Worm (Caenorhabditis elegans): ENCODE results near the gene col-139.

Gene col-139

ce11 chrV:4649649-4650384 is 4.0 kb downstream of the col-139 start:
- no peak for TF ChIP-seq mdl-1 (tag; optimal IDR thresholded peaks at IDR 0.05)
- no peak for TF ChIP-seq daf-8 (GFP tag; IDR thresholded peaks at IDR 0.05)
- TF ChIP-seq egl-43 (GFP tag; IDR thresholded peaks at IDR 0.05) = peak; percentile 40; the same call in 1 of the 2 replicates
- no peak for TF ChIP-seq mxl-2 (GFP tag; conservative IDR thresholded peaks at IDR 0.05)
- TF ChIP-seq aha-1 (tag) = peak; percentile 50
- no peak for TF ChIP-seq nhr-10 (tag; optimal IDR thresholded peaks at IDR 0.05)
- no peak for TF ChIP-seq F49E8.2 (tag; optimal IDR thresholded peaks at IDR 0.05; ENCODE audit: borderline replicate concordance)
- TF ChIP-seq set-16 (GFP tag; IDR thresholded peaks at IDR 0.05) = peak; percentile 56
- no peak for TF ChIP-seq nhr-42 (GFP tag; IDR thresholded peaks at IDR 0.05)
- no peak for TF ChIP-seq lin-29 (GFP tag; IDR thresholded peaks at IDR 0.05)
- TF ChIP-seq D1046.2 (GFP tag; IDR thresholded peaks at IDR 0.05) = no peak

ce11 chrV:4648527-4648926 is 5.2 kb downstream of the col-139 start, which contains the start of gene F41F3.8:
Gene F41F3.8 (plus strand): TSS chrV:4648827.
- peak; percentile 33 for TF ChIP-seq mxl-3 (GFP tag; optimal IDR thresholded peaks at IDR 0.05)
- no peak for TF ChIP-seq mdl-1 (tag; optimal IDR thresholded peaks at IDR 0.05)

- TF ChIP-seq php-3 (GFP tag; IDR thresholded peaks at IDR 0.05) (0 out of 2 replicates have a peak, but pooled peaks have one; percentile 48), daf-16 (GFP tag; optimal IDR thresholded peaks at IDR 0.05) (no peak), daf-16 (tag; optimal IDR thresholded peaks at IDR 0.05) (no peak), mxl-2 (GFP tag; conservative IDR thresholded peaks at IDR 0.05) (no peak), ceh-44 (GFP tag; IDR thresholded peaks at IDR 0.05) (no peak), madf-9 (GFP tag; conservative IDR thresholded peaks at IDR 0.05) (no peak), nhr-6 (tag; optimal IDR thresholded peaks at IDR 0.05) (no peak), Y75B8A.6 (GFP tag; IDR thresholded peaks at IDR 0.05) (no peak), F44E2.7 (GFP tag; IDR thresholded peaks at IDR 0.05) (no peak), ztf-7 (tag; optimal IDR thresholded peaks at IDR 0.05) (no peak), ceh-62 (tag; optimal IDR thresholded peaks at IDR 0.05) (no peak), madf-5 (GFP tag; IDR thresholded peaks at IDR 0.05) (no peak), mdl-1 (tag; optimal IDR thresholded peaks at IDR 0.05) (no peak), hlh-30 (tag; optimal IDR thresholded peaks at IDR 0.05; ENCODE audit: insufficient read depth) (no peak), aly-2 (tag; optimal IDR thresholded peaks at IDR 0.05) (no peak), Y105C5A.15 (GFP tag; IDR thresholded peaks at IDR 0.05) (no peak), ceh-32 (tag; optimal IDR thresholded peaks at IDR 0.05; ENCODE audit: poor library complexity) (no peak), egl-27 (tag; optimal IDR thresholded peaks at IDR 0.05) (no peak), lin-29 (GFP tag; IDR thresholded peaks at IDR 0.05) (no peak), lin-15B (tag; optimal IDR thresholded peaks at IDR 0.05) (no peak), Y5F2A.4 (GFP tag; optimal IDR thresholded peaks at IDR 0.05) (no peak), T26A8.4 (GFP tag; IDR thresholded peaks at IDR 0.05) (peak; percentile 74), hlh-11 (tag; optimal IDR thresholded peaks at IDR 0.05) (no peak), dve-1 (tag; optimal IDR thresholded peaks at IDR 0.05; ENCODE audit: insufficient read depth) (no peak), dmd-8 (GFP tag; IDR thresholded peaks at IDR 0.05) (0 out of 2 replicates have a peak, but pooled peaks have one; percentile 32), nhr-42 (GFP tag; IDR thresholded peaks at IDR 0.05) (no peak), nhr-111 (GFP tag; optimal IDR thresholded peaks at IDR 0.05) (no peak), rbr-2 (tag; optimal IDR thresholded peaks at IDR 0.05) (no peak), F26F4.8 (GFP tag; conservative IDR thresholded peaks at IDR 0.05) (0 out of 2 replicates have a peak, but pooled peaks have one; percentile 38), gei-8 (GFP tag; optimal IDR thresholded peaks at IDR 0.05) (no peak), tra-1 (GFP tag; IDR thresholded peaks at IDR 0.05) (no peak), zfp-3 (GFP tag; conservative IDR thresholded peaks at IDR 0.05) (no peak), arid-1 (GFP tag; conservative IDR thresholded peaks at IDR 0.05) (no peak), sdz-12 (GFP tag; optimal IDR thresholded peaks at IDR 0.05) (peak; percentile 25), hmg-1.1 (GFP tag; IDR thresholded peaks at IDR 0.05) (no peak), mdt-29 (GFP tag; IDR thresholded peaks at IDR 0.05) (no peak), nhr-48 (tag; optimal IDR thresholded peaks at IDR 0.05) (no peak), attf-4 (tag; optimal IDR thresholded peaks at IDR 0.05) (no peak), ztf-11 (tag; optimal IDR thresholded peaks at IDR 0.05) (no peak)
These were observed 5.9 kb downstream of the col-139 start, which contains the start of gene F41F3.3 for ce11 chrV:4647857-4648256. Gene F41F3.3 (minus strand): TSS chrV:4648239.

All from whole organism, L4 larva.